Worm (Caenorhabditis elegans) whole organism, late embryonic: ENCODE results near the gene K07E3.4.

Experiments
- C38D4.7 ChIP-seq: fragments of 200-800 bp; sonication (Bioruptor generic); optimal IDR thresholded peaks from 2 replicates; lab custom pipeline; 2018; ENCODE audit warnings: mild to moderate bottlenecking, missing genetic modification characterization, moderate library complexity, missing compliant biosample characterization
- K09A11.1 ChIP-seq: sonication (generic microtip); optimal IDR thresholded peaks from 2 replicates; lab custom pipeline; 2017; ENCODE audit warnings: antibody characterized with exemption, mild to moderate bottlenecking, missing genetic modification characterization, missing compliant biosample characterization; ENCODE audit not compliant: insufficient read depth
- T23F11.4 ChIP-seq: fragments of 200-800 bp; sonication (Bioruptor generic); optimal IDR thresholded peaks from 2 replicates; lab custom pipeline; 2018; ENCODE audit warnings: mild to moderate bottlenecking, missing genetic modification characterization, missing compliant biosample characterization
- Y22D7AL.16 ChIP-seq: sonication (generic microtip); optimal IDR thresholded peaks from 2 replicates; lab custom pipeline; 2016; ENCODE audit warnings: missing genetic modification characterization, missing compliant biosample characterization
- ahr-1 ChIP-seq: sonication (generic microtip); optimal IDR thresholded peaks from 2 replicates; lab custom pipeline; 2016; ENCODE audit warnings: missing genetic modification characterization, missing compliant biosample characterization
- ama-1 ChIP-seq: fragments of 150-350 bp; optimal IDR thresholded peaks from 2 replicates; lab custom pipeline; 2014
- ceh-18 ChIP-seq: sonication (generic microtip); optimal IDR thresholded peaks from 2 replicates; lab custom pipeline; 2016; ENCODE audit warnings: missing genetic modification characterization, missing compliant biosample characterization
- ceh-19 ChIP-seq: fragments of 200-800 bp; sonication (Bioruptor generic); optimal IDR thresholded peaks from 2 replicates; lab custom pipeline; 2018; ENCODE audit warnings: mild to moderate bottlenecking, missing genetic modification characterization, missing compliant biosample characterization
- ceh-2 ChIP-seq: sonication (generic microtip); optimal IDR thresholded peaks from 2 replicates; lab custom pipeline; 2016; ENCODE audit warnings: missing genotype, missing genetic modification characterization, missing compliant biosample characterization
- ceh-22 ChIP-seq: sonication (generic microtip); optimal IDR thresholded peaks from 2 replicates; lab custom pipeline; 2017; ENCODE audit warnings: missing biosample characterization, missing genetic modification characterization
- ceh-30 ChIP-seq: fragments of 150-350 bp; optimal IDR thresholded peaks from 2 replicates; lab custom pipeline; 2014; ENCODE audit warnings: missing biosample characterization, missing genetic modification characterization
- ceh-45 ChIP-seq: fragments of 200-800 bp; sonication (Bioruptor generic); IDR thresholded peaks from 2 replicates; pipeline ENCODE4 v1.3.6; 2022; ENCODE audit warnings: missing genetic modification reagents, missing genetic modification characterization, missing compliant biosample characterization
- ceh-48 ChIP-seq: sonication (generic microtip); optimal IDR thresholded peaks from 2 replicates; lab custom pipeline; 2016; ENCODE audit warnings: missing genetic modification characterization, inconsistent platforms, missing compliant biosample characterization
- ceh-6 ChIP-seq: fragments of 200-800 bp; sonication (Bioruptor generic); optimal IDR thresholded peaks from 2 replicates; lab custom pipeline; 2018; ENCODE audit warnings: mild to moderate bottlenecking, missing genetic modification characterization, missing compliant biosample characterization
- ceh-9 ChIP-seq: sonication (generic microtip); optimal IDR thresholded peaks from 2 replicates; lab custom pipeline; 2016; ENCODE audit warnings: mild to moderate bottlenecking, missing genetic modification characterization, inconsistent platforms, missing compliant biosample characterization
- elt-2 ChIP-seq: sonication (generic microtip); optimal IDR thresholded peaks from 2 replicates; lab custom pipeline; 2016; ENCODE audit warnings: missing genetic modification reagents, missing genetic modification characterization, missing compliant biosample characterization
- ets-4 ChIP-seq: sonication (generic microtip); optimal IDR thresholded peaks from 2 replicates; lab custom pipeline; 2016; ENCODE audit warnings: missing genetic modification characterization, missing compliant biosample characterization
- gmeb-2 ChIP-seq: sonication (generic microtip); optimal IDR thresholded peaks from 2 replicates; lab custom pipeline; 2016; ENCODE audit warnings: missing genetic modification characterization, inconsistent platforms, missing compliant biosample characterization
- hlh-13 ChIP-seq: fragments of 200-800 bp; sonication (Bioruptor generic); optimal IDR thresholded peaks from 2 replicates; lab custom pipeline; 2018; ENCODE audit warnings: mild to moderate bottlenecking, missing genetic modification characterization, missing compliant biosample characterization
- hlh-30 ChIP-seq: sonication (generic microtip); optimal IDR thresholded peaks from 2 replicates; lab custom pipeline; 2017; ENCODE audit warnings: antibody characterized with exemption, missing genetic modification characterization, missing compliant biosample characterization; ENCODE audit not compliant: insufficient read depth
- lim-6 ChIP-seq: sonication (generic microtip); optimal IDR thresholded peaks from 2 replicates; lab custom pipeline; 2016; ENCODE audit warnings: missing genetic modification characterization, missing compliant biosample characterization
- mec-3 ChIP-seq: sonication (generic microtip); optimal IDR thresholded peaks from 2 replicates; lab custom pipeline; 2016; ENCODE audit warnings: borderline replicate concordance, missing genetic modification characterization, missing compliant biosample characterization
- pag-3 ChIP-seq: sonication (generic microtip); optimal IDR thresholded peaks from 2 replicates; lab custom pipeline; 2016; ENCODE audit warnings: missing compliant biosample characterization, missing genetic modification characterization, borderline replicate concordance
- pat-9 ChIP-seq: fragments of 200-800 bp; sonication (Bioruptor generic); optimal IDR thresholded peaks from 2 replicates; lab custom pipeline; 2018; ENCODE audit warnings: mild to moderate bottlenecking, missing genetic modification characterization, moderate library complexity, missing compliant biosample characterization
- pax-1 ChIP-seq: fragments of 150-350 bp; optimal IDR thresholded peaks from 2 replicates; lab custom pipeline; 2014; ENCODE audit warnings: missing biosample characterization, missing genetic modification characterization
- ref-2 ChIP-seq: sonication (generic microtip); optimal IDR thresholded peaks from 2 replicates; lab custom pipeline; 2016; ENCODE audit warnings: missing genetic modification characterization, missing compliant biosample characterization
- rnt-1 ChIP-seq: sonication (generic microtip); optimal IDR thresholded peaks from 2 replicates; lab custom pipeline; 2016; ENCODE audit warnings: missing genetic modification characterization, missing compliant biosample characterization
- sox-2 ChIP-seq: fragments of 200-800 bp; sonication (Bioruptor generic); IDR thresholded peaks from 2 replicates; pipeline ENCODE4 v1.3.6; 2022; ENCODE audit warnings: missing genetic modification reagents, missing genetic modification characterization, missing compliant biosample characterization
- sox-4 ChIP-seq: sonication (generic microtip); optimal IDR thresholded peaks from 2 replicates; lab custom pipeline; 2017; ENCODE audit warnings: mild to moderate bottlenecking, missing genetic modification characterization, inconsistent platforms, missing compliant biosample characterization
- tbx-2 ChIP-seq: sonication (generic microtip); optimal IDR thresholded peaks from 2 replicates; lab custom pipeline; 2016; ENCODE audit warnings: missing genetic modification characterization, missing compliant biosample characterization
- zip-5 ChIP-seq: sonication (generic microtip); optimal IDR thresholded peaks from 2 replicates; lab custom pipeline; 2016; ENCODE audit warnings: missing genetic modification characterization, missing compliant biosample characterization
- ztf-16 ChIP-seq: sonication (generic microtip); optimal IDR thresholded peaks from 2 replicates; lab custom pipeline; 2017; ENCODE audit warnings: missing genetic modification characterization, missing compliant biosample characterization

K07E3.4 gene

ce11 chrX:8089266-8089909, 5.6 kb upstream of the K07E3.4 start:
- TF ChIP-seq ceh-22 (tag; lab: Kevin White, UChicago) (no peak), zip-5 (no peak), sox-2 (GFP tag; lab: Robert Waterston, UW) (no peak), pax-1 (tag; lab: Kevin White, UChicago) (no peak)

ce11 chrX:8088474-8088873, 4.7 kb upstream of the K07E3.4 start, which contains the start of gene vem-1:
Gene vem-1 (minus strand): TSS chrX:8088574.
- TF ChIP-seq ama-1 (lab: Kevin White, UChicago) (no peak), ceh-30 (tag; lab: Kevin White, UChicago) (no peak), pat-9 (no peak), gmeb-2 (tag; lab: Kevin White, UChicago) (no peak), ztf-16 (tag; lab: Kevin White, UChicago) (no peak), lim-6 (tag; lab: Kevin White, UChicago) (no peak), mec-3 (tag; lab: Kevin White, UChicago) (no peak), ceh-2 (tag; lab: Kevin White, UChicago) (no peak), sox-4 (tag; lab: Kevin White, UChicago) (no peak), ceh-18 (tag; lab: Kevin White, UChicago) (no peak), hlh-30 (no peak), C38D4.7 (no peak), tbx-2 (no peak), ref-2 (tag; lab: Kevin White, UChicago) (no peak), Y22D7AL.16 (tag; lab: Kevin White, UChicago) (no peak), ets-4 (tag; lab: Kevin White, UChicago) (no peak), ceh-19 (GFP tag; lab: Kevin White, UChicago) (no peak), ceh-6 (GFP tag; lab: Kevin White, UChicago) (no peak)

ce11 chrX:8086725-8087641, 3.2 kb upstream of the K07E3.4 start:
- TF ChIP-seq elt-2 = peak; percentile 86
- TF ChIP-seq sox-4 (tag; lab: Kevin White, UChicago) = no peak
- TF ChIP-seq ceh-48 (tag; lab: Kevin White, UChicago) = peak; percentile 2
- TF ChIP-seq, all 69 proteins: peak for 2

- TF ChIP-seq rnt-1 (tag; lab: Kevin White, UChicago) = no peak
- no peak for TF ChIP-seq pag-3 (tag; lab: Kevin White, UChicago)
- TF ChIP-seq tbx-2 = no peak
- TF ChIP-seq, all 69 proteins: peak for 0
Observed at ce11 chrX:8086450-8086724, 2.6 kb upstream of the K07E3.4 start, which contains the start of gene dao-3. Gene dao-3 (minus strand): TSS chrX:8086550.

- no peak for TF ChIP-seq ceh-18 (tag; lab: Kevin White, UChicago)
- no peak for TF ChIP-seq ahr-1 (tag; lab: Kevin White, UChicago)
- TF ChIP-seq K09A11.1 (tag; lab: Kevin White, UChicago) = no peak
- no peak for TF ChIP-seq sox-2 (GFP tag; lab: Robert Waterston, UW)
- no peak for TF ChIP-seq hlh-13 (GFP tag; lab: Kevin White, UChicago)
- no peak for TF ChIP-seq pat-9
- no peak for TF ChIP-seq ama-1 (lab: Kevin White, UChicago)
- no peak for TF ChIP-seq T23F11.4 (GFP tag; lab: Kevin White, UChicago)
- no peak for TF ChIP-seq ref-2 (tag; lab: Kevin White, UChicago)
- TF ChIP-seq C38D4.7 = no peak
- no peak for TF ChIP-seq ceh-9 (tag; lab: Kevin White, UChicago)
- TF ChIP-seq pax-1 (tag; lab: Kevin White, UChicago) = no peak
- no peak for TF ChIP-seq ceh-45 (GFP tag; lab: Robert Waterston, UW)
Observed at ce11 chrX:8084669-8085068, 851 bp upstream of the K07E3.4 start.
